Fruit fly (Drosophila melanogaster) whole organism, embryonic: ENCODE results near the gene Prx4.

Experiments used
- Aef1 ChIP-seq: fragments of 200-800 bp; sonication (Bioruptor generic); IDR thresholded peaks from 3 replicates; pipeline ENCODE4 v1.3.6; 2022; ENCODE audit warnings: missing biosample characterization, missing genetic modification characterization
- BEAF-32 ChIP-seq: fragments of 200-800 bp; sonication (Bioruptor generic); optimal IDR thresholded peaks from 3 replicates; lab custom pipeline; 2017; ENCODE audit warnings: missing biosample characterization, missing genetic modification characterization, mild to moderate bottlenecking, moderate library complexity, missing genetic modification reagents
- CG10267 ChIP-seq: fragments of 200-800 bp; sonication (Bioruptor generic); optimal IDR thresholded peaks from 2 replicates; lab custom pipeline; 2018; ENCODE audit warnings: missing biosample characterization, mild to moderate bottlenecking, missing genetic modification characterization, moderate library complexity
- CG10543 ChIP-seq: fragments of 200-800 bp; sonication (Bioruptor generic); optimal IDR thresholded peaks from 3 replicates; lab custom pipeline; 2017; ENCODE audit warnings: missing biosample characterization, mild to moderate bottlenecking, missing genetic modification characterization, moderate library complexity
- CG11093 ChIP-seq: fragments of 200-800 bp; sonication (Bioruptor generic); IDR thresholded peaks from 3 replicates; pipeline ENCODE4 v1.3.6; 2022; ENCODE audit warnings: missing biosample characterization, missing genetic modification characterization
- CG11504 ChIP-seq: fragments of 200-800 bp; sonication (Bioruptor generic); optimal IDR thresholded peaks from 3 replicates; lab custom pipeline; 2019; ENCODE audit warnings: missing biosample characterization, mild to moderate bottlenecking, missing genetic modification characterization, moderate library complexity
- CG12659 ChIP-seq: fragments of 200-800 bp; sonication (Bioruptor generic); optimal IDR thresholded peaks from 3 replicates; lab custom pipeline; 2017; ENCODE audit warnings: mild to moderate bottlenecking, missing biosample characterization, missing genetic modification reagents, missing genetic modification characterization
- CG13287 ChIP-seq: fragments of 200-800 bp; sonication (Bioruptor generic); IDR thresholded peaks from 2 replicates; pipeline ENCODE4 v1.3.6; 2022; ENCODE audit warnings: missing biosample characterization, missing genetic modification characterization; ENCODE audit not compliant: partially characterized antibody
- CG15514 ChIP-seq: fragments of 200-800 bp; sonication (Bioruptor generic); optimal IDR thresholded peaks from 3 replicates; lab custom pipeline; 2017; ENCODE audit warnings: missing biosample characterization, missing genetic modification characterization, mild to moderate bottlenecking, moderate library complexity, missing genetic modification reagents
- CG3065 ChIP-seq: fragments of 200-800 bp; sonication (Bioruptor generic); optimal IDR thresholded peaks from 2 replicates; lab custom pipeline; 2016; ENCODE audit warnings: missing biosample characterization, missing genetic modification characterization
- CG3838 ChIP-seq: fragments of 200-800 bp; sonication (Bioruptor generic); optimal IDR thresholded peaks from 3 replicates; lab custom pipeline; 2016; ENCODE audit warnings: missing biosample characterization, missing genetic modification characterization
- CG3995 ChIP-seq: fragments of 200-800 bp; sonication (Bioruptor generic); optimal IDR thresholded peaks from 3 replicates; lab custom pipeline; 2016; ENCODE audit warnings: missing biosample characterization, missing genetic modification characterization
- CG4617 ChIP-seq: fragments of 200-800 bp; sonication (Bioruptor generic); optimal IDR thresholded peaks from 3 replicates; lab custom pipeline; 2016; ENCODE audit warnings: missing biosample characterization, missing genetic modification characterization, borderline replicate concordance
- CG5180 ChIP-seq: fragments of 200-800 bp; sonication (Bioruptor generic); optimal IDR thresholded peaks from 3 replicates; lab custom pipeline; 2017; ENCODE audit warnings: missing biosample characterization, missing genetic modification characterization, mild to moderate bottlenecking, moderate library complexity, missing genetic modification reagents
- CG6654 ChIP-seq: fragments of 200-800 bp; sonication (Bioruptor generic); optimal IDR thresholded peaks from 2 replicates; lab custom pipeline; 2017; ENCODE audit warnings: missing biosample characterization, mild to moderate bottlenecking, missing genetic modification characterization
- CG8478 ChIP-seq: fragments of >200 bp; optimal IDR thresholded peaks from 2 replicates; lab custom pipeline; 2018
- Dad ChIP-seq: fragments of 200-800 bp; sonication (Bioruptor generic); optimal IDR thresholded peaks from 3 replicates; lab custom pipeline; 2016; ENCODE audit warnings: missing biosample characterization, missing genetic modification characterization
- Deaf1 ChIP-seq: fragments of 200-800 bp; optimal IDR thresholded peaks from 3 replicates; lab custom pipeline; 2019; ENCODE audit warnings: missing biosample characterization, mild to moderate bottlenecking, missing genetic modification characterization, moderate library complexity
- Dip2 ChIP-seq: fragments of 200-800 bp; sonication (Bioruptor generic); IDR thresholded peaks from 2 replicates; pipeline ENCODE4 v1.3.6; 2022; ENCODE audit warnings: missing biosample characterization, missing genetic modification characterization
- Dp ChIP-seq: fragments of 200-800 bp; sonication (Bioruptor generic); optimal IDR thresholded peaks from 2 replicates; lab custom pipeline; 2018; ENCODE audit warnings: missing biosample characterization, mild to moderate bottlenecking, missing genetic modification characterization, moderate library complexity
- Dref ChIP-seq: fragments of 200-800 bp; sonication (Bioruptor generic); IDR thresholded peaks from 2 replicates; pipeline ENCODE4 v1.3.6; 2022; ENCODE audit warnings: missing biosample characterization, missing genetic modification characterization
- E2f2 ChIP-seq: fragments of 200-800 bp; sonication (Bioruptor generic); IDR thresholded peaks from 2 replicates; pipeline ENCODE4 v1.3.6; 2022; ENCODE audit warnings: missing biosample characterization, missing genetic modification characterization
- Ets65A ChIP-seq: fragments of 200-800 bp; sonication (Bioruptor generic); peaks from one replicate; lab custom pipeline; 2016; ENCODE audit warnings: missing biosample characterization, missing genetic modification characterization
- Fer1 ChIP-seq: fragments of 200-800 bp; sonication (Bioruptor generic); optimal IDR thresholded peaks from 2 replicates; lab custom pipeline; 2017; ENCODE audit warnings: missing biosample characterization, mild to moderate bottlenecking, missing genetic modification characterization
- Hmx ChIP-seq: fragments of 200-800 bp; sonication (Bioruptor generic); optimal IDR thresholded peaks from 2 replicates; lab custom pipeline; 2016; ENCODE audit warnings: missing biosample characterization, missing genetic modification characterization
- Hr3 ChIP-seq: fragments of 200-800 bp; sonication (Bioruptor generic); optimal IDR thresholded peaks from 3 replicates; lab custom pipeline; 2016; ENCODE audit warnings: missing biosample characterization, missing genetic modification characterization
- Hr39 ChIP-seq: fragments of >200 bp; optimal IDR thresholded peaks from 2 replicates; lab custom pipeline; 2017
- MESR4 ChIP-seq: fragments of 200-800 bp; sonication (Bioruptor generic); optimal IDR thresholded peaks from 2 replicates; lab custom pipeline; 2018; ENCODE audit warnings: missing biosample characterization, mild to moderate bottlenecking, missing genetic modification characterization, moderate library complexity
- Myb ChIP-seq: fragments of 200-800 bp; sonication (Bioruptor generic); optimal IDR thresholded peaks from 2 replicates; lab custom pipeline; 2016; ENCODE audit warnings: missing biosample characterization, missing genetic modification characterization
- NfI ChIP-seq: fragments of 200-800 bp; sonication (Bioruptor generic); optimal IDR thresholded peaks from 3 replicates; lab custom pipeline; 2018; ENCODE audit warnings: missing biosample characterization, mild to moderate bottlenecking, missing genetic modification characterization, moderate library complexity
- Scr ChIP-seq: fragments of 200-800 bp; sonication (Bioruptor generic); IDR thresholded peaks from 2 replicates; pipeline ENCODE4 v1.3.6; 2022; ENCODE audit warnings: missing biosample characterization, missing genetic modification characterization; ENCODE audit not compliant: partially characterized antibody
- Sin3A ChIP-seq: fragments of >200 bp; optimal IDR thresholded peaks from 2 replicates; lab custom pipeline; 2018
- YL-1 ChIP-seq: fragments of 200-800 bp; sonication (Bioruptor generic); optimal IDR thresholded peaks from 3 replicates; lab custom pipeline; 2017; ENCODE audit warnings: missing biosample characterization, mild to moderate bottlenecking, missing genetic modification characterization
- aop ChIP-seq: fragments of 200-800 bp; sonication (Bioruptor generic); IDR thresholded peaks from 2 replicates; pipeline ENCODE4 v1.3.6; 2022; ENCODE audit warnings: missing biosample characterization, missing genetic modification characterization
- bcd ChIP-seq: fragments of 200-800 bp; sonication (Bioruptor generic); optimal IDR thresholded peaks from 2 replicates; lab custom pipeline; 2017; ENCODE audit warnings: missing biosample characterization, mild to moderate bottlenecking, missing genetic modification characterization
- bsh ChIP-seq, 2 experiments: fragments of 200-800 bp; sonication (Bioruptor generic); optimal IDR thresholded peaks; 2 replicates each; lab custom pipeline; 2017 to 2018; ENCODE audit warnings: mild to moderate bottlenecking in 2 of 2, missing biosample characterization in 2 of 2, missing genetic modification characterization in 2 of 2, moderate library complexity in 1 of 2
- cg ChIP-seq: fragments of 200-800 bp; sonication (Bioruptor generic); optimal IDR thresholded peaks from 3 replicates; lab custom pipeline; 2019; ENCODE audit warnings: missing biosample characterization, mild to moderate bottlenecking, missing genetic modification characterization, moderate library complexity
- eve ChIP-seq, 2 experiments: fragments of >200 bp; optimal IDR thresholded peaks; 2 replicates each; lab custom pipeline; 2017; ENCODE audit warnings: missing biosample characterization in 2 of 2, missing genetic modification characterization in 2 of 2
- ewg ChIP-seq: fragments of 200-800 bp; sonication (Bioruptor generic); optimal IDR thresholded peaks from 3 replicates; lab custom pipeline; 2017; ENCODE audit warnings: mild to moderate bottlenecking, missing biosample characterization, missing genetic modification reagents, missing genetic modification characterization
- fu2 ChIP-seq: fragments of 200-800 bp; sonication (Bioruptor generic); optimal IDR thresholded peaks from 2 replicates; lab custom pipeline; 2016; ENCODE audit warnings: missing biosample characterization, missing genetic modification characterization
- hbn ChIP-seq: fragments of 200-800 bp; sonication (Bioruptor generic); IDR thresholded peaks from 2 replicates; pipeline ENCODE4 v1.3.6; 2022; ENCODE audit warnings: missing biosample characterization, missing genetic modification characterization; ENCODE audit not compliant: partially characterized antibody
- kni ChIP-seq: fragments of 200-800 bp; sonication (Bioruptor generic); optimal IDR thresholded peaks from 3 replicates; lab custom pipeline; 2017; ENCODE audit warnings: mild to moderate bottlenecking, missing biosample characterization, missing genetic modification reagents, missing genetic modification characterization
- nmo ChIP-seq: fragments of 200-800 bp; sonication (Bioruptor generic); optimal IDR thresholded peaks from 2 replicates; lab custom pipeline; 2018; ENCODE audit warnings: missing biosample characterization, mild to moderate bottlenecking, missing genetic modification characterization, moderate library complexity
- nom ChIP-seq: fragments of 200-800 bp; sonication (Bioruptor generic); optimal IDR thresholded peaks from 2 replicates; lab custom pipeline; 2017; ENCODE audit warnings: missing biosample characterization, missing genetic modification characterization, mild to moderate bottlenecking, moderate library complexity, missing genetic modification reagents
- so ChIP-seq: fragments of 200-800 bp; sonication (Bioruptor generic); IDR thresholded peaks from 3 replicates; pipeline ENCODE4 v1.3.6; 2022; ENCODE audit warnings: missing biosample characterization, missing genetic modification characterization

Prx4 gene

dm6 chr3L:3017156-3017555 is 25.0 kb upstream of the Prx4 start, which contains the start of gene CG32487 (continued):
- no peak for TF ChIP-seq bsh (GFP tag; optimal IDR thresholded peaks at IDR 0.05; lab: Kevin White, UChicago)
- no peak for TF ChIP-seq fu2 (GFP tag; lab: Kevin White, UChicago)

dm6 chr3L:3026421-3026820 is 15.7 kb upstream of the Prx4 start, which contains the start of gene aly:
aly (minus strand) TSS chr3L:3026521.
- TF ChIP-seq CG3065 (GFP tag; lab: Kevin White, UChicago) (no peak), Ets65A (GFP tag; lab: Kevin White, UChicago) (peak; percentile 31)

- TF ChIP-seq Dref (peak; percentile 70), nmo (GFP tag; lab: Kevin White, UChicago) (peak; percentile 0), Dp (GFP tag; lab: Kevin White, UChicago) (peak; percentile 88), Hr39 (lab: Kevin White, UChicago) (no peak), BEAF-32 (GFP tag; lab: Kevin White, UChicago) (peak; percentile 39), cg (GFP tag; lab: Kevin White, UChicago) (peak; percentile 99), Aef1 (peak; percentile 57), CG12659 (GFP tag; lab: Kevin White, UChicago) (peak; percentile 7), ewg (GFP tag; lab: Kevin White, UChicago) (peak; percentile 8), YL-1 (GFP tag; lab: Kevin White, UChicago) (peak; percentile 12), Ets65A (GFP tag; lab: Kevin White, UChicago) (no peak), hbn (GFP tag; lab: Robert Waterston, UW) (peak; percentile 21; the same call in 1 of the 2 replicates), NfI (GFP tag; lab: Kevin White, UChicago) (no peak), CG8478 (lab: Kevin White, UChicago) (peak; percentile 89), CG15514 (peak; percentile 28), kni (GFP tag; lab: Kevin White, UChicago) (peak; percentile 36), E2f2 (GFP tag; lab: Robert Waterston, UW) (peak; percentile 96), bcd (GFP tag; lab: Kevin White, UChicago) (no peak), CG6654 (no peak), CG3995 (GFP tag; lab: Kevin White, UChicago) (peak; percentile 1), CG11504 (tag; lab: Kevin White, UChicago) (peak; percentile 6), eve (GFP tag; optimal IDR thresholded peaks at IDR 0.05; lab: Kevin White, UChicago) (peak in 1 of 2 experiments; percentile 82), so (GFP tag; lab: Robert Waterston, UW) (no peak), Scr (no peak), CG4617 (GFP tag; lab: Kevin White, UChicago) (peak; percentile 15), Dip2 (no peak), CG10267 (peak; percentile 13), CG11093 (no peak), Deaf1 (tag; lab: Kevin White, UChicago) (peak; percentile 80), CG3838 (GFP tag; lab: Kevin White, UChicago) (no peak), CG13287 (GFP tag; lab: Robert Waterston, UW) (peak; percentile 32; the same call in 1 of the 2 replicates), aop (GFP tag; lab: Robert Waterston, UW) (no peak), Fer1 (GFP tag; lab: Kevin White, UChicago) (peak; percentile 24), MESR4 (GFP tag; lab: Kevin White, UChicago) (peak; percentile 79), Myb (GFP tag; lab: Kevin White, UChicago) (peak; percentile 27), CG5180 (GFP tag; lab: Kevin White, UChicago) (peak; percentile 40), Hr3 (GFP tag; lab: Kevin White, UChicago) (no peak), CG10543 (GFP tag; lab: Kevin White, UChicago) (peak; percentile 4), Sin3A (lab: Kevin White, UChicago) (no peak), Hmx (GFP tag; lab: Kevin White, UChicago) (no peak), nom (GFP tag; lab: Kevin White, UChicago) (no peak), Dad (no peak)
Measured at dm6 chr3L:3034779-3035643, 7.1 kb upstream of the Prx4 start, which contains the start of gene CG2162. CG2162 (plus strand) TSS chr3L:3035196.
